Worm (Caenorhabditis elegans): ENCODE data around the gene smf-2.

Gene smf-2

DNA sequence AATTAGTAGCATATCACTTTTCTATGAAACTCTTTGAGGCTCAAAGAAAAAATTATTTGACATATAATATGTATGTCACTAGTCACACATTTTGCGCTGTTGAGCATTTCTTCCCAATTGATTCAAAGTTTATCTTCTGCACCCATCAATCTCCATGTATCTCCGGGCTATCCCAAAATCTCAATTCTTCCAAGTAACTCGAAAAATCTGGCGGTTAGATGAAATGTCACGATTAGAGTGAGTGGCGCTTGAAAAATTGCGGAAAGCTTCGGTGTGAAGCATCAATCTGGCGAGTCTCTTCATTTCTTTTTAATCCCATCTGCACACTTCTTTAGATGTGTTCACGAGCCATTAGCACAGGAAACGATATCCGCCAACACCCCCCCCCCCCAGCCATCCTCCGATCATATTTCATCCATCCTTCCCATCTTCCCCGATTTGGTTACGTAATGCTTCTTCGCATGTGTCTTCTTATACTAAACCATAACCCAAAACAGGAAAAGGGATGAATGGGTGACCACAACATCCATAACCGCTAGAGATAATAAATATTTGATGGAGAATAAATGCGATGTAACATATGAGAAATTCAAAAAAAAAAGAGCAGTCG, 29.4 kb downstream of the smf-2 start:
- TF ChIP-seq nhr-77 (tag; optimal IDR thresholded peaks at IDR 0.05) (no peak), ztf-1 (GFP tag; conservative IDR thresholded peaks at IDR 0.05) (no peak), zag-1 (tag; optimal IDR thresholded peaks at IDR 0.05) (peak; percentile 19), nhr-23 (tag; optimal IDR thresholded peaks at IDR 0.05) (peak; percentile 33), sma-9 (GFP tag; optimal IDR thresholded peaks at IDR 0.05) (peak; percentile 6), sma-9 (tag; optimal IDR thresholded peaks at IDR 0.05) (no peak), alr-1 (tag; optimal IDR thresholded peaks at IDR 0.05) (no peak), mab-5 (tag; optimal IDR thresholded peaks at IDR 0.05) (peak; percentile 50)

DNA sequence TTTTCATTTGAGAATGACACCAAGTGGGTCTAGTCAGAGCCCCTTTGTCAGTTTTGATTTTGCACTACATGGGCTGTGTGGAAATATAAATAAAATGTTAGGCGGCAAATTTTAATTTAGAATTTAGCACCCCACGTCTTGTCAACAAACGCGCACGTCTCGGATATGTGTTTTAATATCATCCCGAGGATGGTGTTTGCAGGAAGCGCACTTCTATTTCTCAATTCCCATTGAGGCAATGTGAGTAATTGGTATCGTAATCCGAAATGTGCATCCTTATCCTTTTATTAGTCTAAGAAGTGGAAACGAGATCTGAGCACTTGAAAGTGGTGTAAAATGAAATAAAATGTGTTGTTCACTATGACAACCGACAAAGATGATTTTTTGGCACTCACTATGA, 30.7 kb downstream of the smf-2 start:
- TF ChIP-seq blmp-1 (tag; optimal IDR thresholded peaks at IDR 0.05; ENCODE audit: insufficient read depth) = no peak
- no peak for TF ChIP-seq C34F6.9 (tag; optimal IDR thresholded peaks at IDR 0.05)
- TF ChIP-seq peb-1 (tag; optimal IDR thresholded peaks at IDR 0.05) = no peak
- TF ChIP-seq mdl-1 (tag; optimal IDR thresholded peaks at IDR 0.05) = no peak

ce11 chrX:6687345-6687744, 31.1 kb downstream of the smf-2 start:
- TF ChIP-seq nhr-129 (tag; optimal IDR thresholded peaks at IDR 0.05) = no peak
- TF ChIP-seq nhr-23 (tag; optimal IDR thresholded peaks at IDR 0.05) = no peak
- TF ChIP-seq lin-11 (tag; optimal IDR thresholded peaks at IDR 0.05) = no peak
- peak; percentile 20 for TF ChIP-seq mab-5 (tag; optimal IDR thresholded peaks at IDR 0.05)

DNA sequence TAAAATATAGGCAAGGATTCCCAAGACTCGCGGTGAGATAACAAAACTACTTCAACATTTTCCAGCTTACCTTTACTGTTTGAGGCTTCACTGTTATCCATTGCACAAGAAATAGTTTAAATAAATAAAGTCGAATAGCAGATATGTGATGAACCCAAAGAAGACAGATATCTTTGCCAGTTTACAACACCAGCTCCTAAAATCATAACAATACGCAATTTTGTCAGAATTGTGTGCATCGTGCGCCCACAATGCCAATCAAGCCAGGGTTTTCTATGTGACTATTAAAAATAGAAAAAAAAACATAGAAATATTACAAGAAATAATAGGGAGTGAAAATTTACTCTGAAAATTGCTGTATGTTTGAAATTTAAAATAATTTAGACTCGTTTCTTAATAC, 35.8 kb downstream of the smf-2 start, which contains the start of gene F38B6.8:
Gene F38B6.8 (minus strand): TSS at position 101 of the 400 bp plus-strand sequence.
- TF ChIP-seq elt-1 (tag; optimal IDR thresholded peaks at IDR 0.05) (no peak), alr-1 (tag; optimal IDR thresholded peaks at IDR 0.05) (no peak), egl-27 (tag; optimal IDR thresholded peaks at IDR 0.05) (no peak), fos-1 (tag; optimal IDR thresholded peaks at IDR 0.05) (no peak), C34F6.9 (tag; optimal IDR thresholded peaks at IDR 0.05) (no peak), unc-62 (GFP tag; optimal IDR thresholded peaks at IDR 0.05) (no peak), ZK546.5 (tag; optimal IDR thresholded peaks at IDR 0.05) (no peak), nhr-10 (tag; optimal IDR thresholded peaks at IDR 0.05) (no peak), ama-1 (optimal IDR thresholded peaks at IDR 0.05) (no peak), lsy-2 (tag; optimal IDR thresholded peaks at IDR 0.05) (no peak), peb-1 (tag; optimal IDR thresholded peaks at IDR 0.05) (no peak), sem-4 (tag; optimal IDR thresholded peaks at IDR 0.05) (no peak)

- TF ChIP-seq fos-1 (tag; optimal IDR thresholded peaks at IDR 0.05) (peak; percentile 75), snpc-4 (tag; optimal IDR thresholded peaks at IDR 0.05) (no peak)
Measured at ce11 chrX:6674333-6674919, 44.1 kb downstream of the smf-2 start, which contains the start of gene F38B6.4. Gene F38B6.4, plus strand, starts transcription at chrX:6674869.

ce11 chrX:6672519-6672918, 46.0 kb downstream of the smf-2 start, which contains the start of gene col-172:
Gene col-172, plus strand, starts transcription at chrX:6672819.
- TF ChIP-seq crh-2 (tag; optimal IDR thresholded peaks at IDR 0.05) (no peak), nhr-6 (tag; optimal IDR thresholded peaks at IDR 0.05) (no peak), F13H6.1 (tag; optimal IDR thresholded peaks at IDR 0.05) (no peak), nhr-77 (tag; optimal IDR thresholded peaks at IDR 0.05) (no peak), snpc-4 (tag; optimal IDR thresholded peaks at IDR 0.05) (no peak), sem-4 (tag; optimal IDR thresholded peaks at IDR 0.05) (no peak), alr-1 (tag; optimal IDR thresholded peaks at IDR 0.05) (no peak), R02D3.7 (tag; optimal IDR thresholded peaks at IDR 0.05) (no peak), nhr-25 (tag; optimal IDR thresholded peaks at IDR 0.05) (no peak), ztf-1 (GFP tag; conservative IDR thresholded peaks at IDR 0.05) (no peak), skn-1 (tag; optimal IDR thresholded peaks at IDR 0.05) (no peak), nhr-129 (tag; optimal IDR thresholded peaks at IDR 0.05) (no peak), mdl-1 (tag; optimal IDR thresholded peaks at IDR 0.05) (no peak), sma-9 (GFP tag; optimal IDR thresholded peaks at IDR 0.05) (no peak), sma-9 (tag; optimal IDR thresholded peaks at IDR 0.05) (no peak), ceh-82 (tag; optimal IDR thresholded peaks at IDR 0.05) (no peak), ztf-11 (tag; optimal IDR thresholded peaks at IDR 0.05) (no peak), dmd-4 (tag; optimal IDR thresholded peaks at IDR 0.05) (no peak), peb-1 (tag; optimal IDR thresholded peaks at IDR 0.05) (no peak)

Measured in whole organism, L2 larva.